Fruit fly (Drosophila melanogaster): Measurements from ENCODE around the gene CG11983.
A peak's percentile ranks its signal among the peaks of the same experiment; 100 is the strongest.

CG11983 gene

dm6 chr3R:9051937-9052680, 44.0 kb downstream of the CG11983 start, which contains the start of gene Kdm2 (continued):
- no peak for TF ChIP-seq CG11695 (GFP tag; IDR thresholded peaks at IDR 0.05)
- TF ChIP-seq stwl (tag; optimal IDR thresholded peaks at IDR 0.05) = peak; percentile 42
- TF ChIP-seq Hmr (GFP tag; optimal IDR thresholded peaks at IDR 0.05) = peak; percentile 55
- TF ChIP-seq Deaf1 (tag; optimal IDR thresholded peaks at IDR 0.05) = peak; percentile 45
- TF ChIP-seq Atf6 (GFP tag; IDR thresholded peaks at IDR 0.05) = no peak
- no peak for TF ChIP-seq ewg (GFP tag; optimal IDR thresholded peaks at IDR 0.05)
- TF ChIP-seq ken (GFP tag; IDR thresholded peaks at IDR 0.05) = no peak
- peak; percentile 42 for TF ChIP-seq Fer3 (tag; optimal IDR thresholded peaks at IDR 0.05)
- TF ChIP-seq zfh1 (GFP tag; IDR thresholded peaks at IDR 0.05) = no peak
- peak; percentile 50 for TF ChIP-seq CG1603 (tag; optimal IDR thresholded peaks at IDR 0.05)
- no peak for TF ChIP-seq sc (optimal IDR thresholded peaks at IDR 0.05)
- no peak for TF ChIP-seq sc (GFP tag; optimal IDR thresholded peaks at IDR 0.05)
- TF ChIP-seq CG16779 (GFP tag; IDR thresholded peaks at IDR 0.05) = no peak
- TF ChIP-seq dan (GFP tag; IDR thresholded peaks at IDR 0.05) = no peak
- no peak for TF ChIP-seq CG1602 (GFP tag; optimal IDR thresholded peaks at IDR 0.05)
- TF ChIP-seq oc (tag; optimal IDR thresholded peaks at IDR 0.05) = no peak
- TF ChIP-seq so (GFP tag; IDR thresholded peaks at IDR 0.05) = no peak
- no peak for TF ChIP-seq CG9727 (GFP tag; optimal IDR thresholded peaks at IDR 0.05)
- TF ChIP-seq fd102C (GFP tag; optimal IDR thresholded peaks at IDR 0.05) = peak; percentile 48
- TF ChIP-seq Dfd (GFP tag; optimal IDR thresholded peaks at IDR 0.05) = no peak
- TF ChIP-seq C15 (GFP tag; IDR thresholded peaks at IDR 0.05) = no peak
- TF ChIP-seq CG4730 (GFP tag; IDR thresholded peaks at IDR 0.05) = no peak
- TF ChIP-seq CG4617 (GFP tag; optimal IDR thresholded peaks at IDR 0.05; ENCODE audit: borderline replicate concordance) = peak; percentile 48
- TF ChIP-seq CoRest (tag; optimal IDR thresholded peaks at IDR 0.05) = no peak
- no peak for TF ChIP-seq Asciz (GFP tag; optimal IDR thresholded peaks at IDR 0.05)
- no peak for TF ChIP-seq mld (GFP tag; IDR thresholded peaks at IDR 0.05; ENCODE audit: partially characterized antibody)
- TF ChIP-seq pfk (GFP tag; optimal IDR thresholded peaks at IDR 0.05) = peak; percentile 49
- TF ChIP-seq lbe (GFP tag; optimal IDR thresholded peaks at IDR 0.05) = peak; percentile 4
- TF ChIP-seq crp (GFP tag; optimal IDR thresholded peaks at IDR 0.05) = no peak
- TF ChIP-seq CG9797 (GFP tag; optimal IDR thresholded peaks at IDR 0.05) = peak; percentile 70
- no peak for TF ChIP-seq CG18476 (GFP tag; optimal IDR thresholded peaks at IDR 0.05)
- no peak for TF ChIP-seq Atf-2 (GFP tag; optimal IDR thresholded peaks at IDR 0.05)
- no peak for TF ChIP-seq Fer1 (GFP tag; optimal IDR thresholded peaks at IDR 0.05)
- no peak for TF ChIP-seq ATbp (GFP tag; optimal IDR thresholded peaks at IDR 0.05)
- TF ChIP-seq ftz-f1 (GFP tag; optimal IDR thresholded peaks at IDR 0.05) = no peak
- no peak for TF ChIP-seq CG3995 (GFP tag; optimal IDR thresholded peaks at IDR 0.05)
- no peak for TF ChIP-seq br (optimal IDR thresholded peaks at IDR 0.05)
- TF ChIP-seq CG4707 (GFP tag; optimal IDR thresholded peaks at IDR 0.05) = no peak
- TF ChIP-seq CG9817 (tag; optimal IDR thresholded peaks at IDR 0.05) = no peak
- TF ChIP-seq prd (optimal IDR thresholded peaks at IDR 0.05) = no peak
- no peak for TF ChIP-seq prd (GFP tag; IDR thresholded peaks at IDR 0.05)
- no peak for TF ChIP-seq CG7357 (GFP tag; IDR thresholded peaks at IDR 0.05)
- TF ChIP-seq CG1832 (GFP tag; optimal IDR thresholded peaks at IDR 0.05) = no peak
- TF ChIP-seq CG4424 (GFP tag; optimal IDR thresholded peaks at IDR 0.05) = no peak
- TF ChIP-seq cg (GFP tag; optimal IDR thresholded peaks at IDR 0.05) = no peak
- TF ChIP-seq CG7928 (GFP tag; optimal IDR thresholded peaks at IDR 0.05) = no peak
- peak; percentile 12 for TF ChIP-seq CG10979 (tag; optimal IDR thresholded peaks at IDR 0.05)
- TF ChIP-seq D19B (GFP tag; optimal IDR thresholded peaks at IDR 0.05) = no peak
- TF ChIP-seq CG12744 (GFP tag; optimal IDR thresholded peaks at IDR 0.05) = no peak
- TF ChIP-seq lab (GFP tag; optimal IDR thresholded peaks at IDR 0.05) = peak; percentile 45

All from whole organism, embryonic.